Fruit fly (Drosophila melanogaster) whole organism, wandering third instar larva: Measurements from ENCODE around the gene CG31697.

Experiments used
- Abd-B ChIP-seq: fragments of >200 bp; optimal IDR thresholded peaks from 2 replicates; lab custom pipeline; 2017; ENCODE audit warnings: missing biosample characterization, missing genetic modification characterization
- CG32264 ChIP-seq: fragments of 200-800 bp; sonication (Bioruptor generic); optimal IDR thresholded peaks from 2 replicates; lab custom pipeline; 2016; ENCODE audit warnings: missing biosample characterization, missing genetic modification characterization
- CG9705 ChIP-seq: fragments of 200-800 bp; sonication (Bioruptor generic); optimal IDR thresholded peaks from 2 replicates; lab custom pipeline; 2018; ENCODE audit warnings: missing biosample characterization, mild to moderate bottlenecking, missing genetic modification characterization
- CrebA ChIP-seq: fragments of 200-800 bp; sonication (Bioruptor generic); optimal IDR thresholded peaks from 2 replicates; lab custom pipeline; 2016; ENCODE audit warnings: missing biosample characterization, mild to moderate bottlenecking, missing genetic modification characterization, borderline replicate concordance
- Dfd ChIP-seq: fragments of >200 bp; optimal IDR thresholded peaks from 2 replicates; lab custom pipeline; 2017; ENCODE audit warnings: missing biosample characterization, missing genetic modification characterization
- Dif ChIP-seq: fragments of 200-275, 200-300 bp; sonication (Bioruptor generic); optimal IDR thresholded peaks from 2 replicates; lab custom pipeline; 2018; ENCODE audit warnings: missing biosample characterization, missing genetic modification characterization; ENCODE audit not compliant: partially characterized antibody
- GATAd ChIP-seq: sonication (Bioruptor generic); optimal IDR thresholded peaks from 2 replicates; lab custom pipeline; 2016; ENCODE audit warnings: missing biosample characterization, missing genetic modification characterization
- HLH106 ChIP-seq: fragments of 200-800 bp; optimal IDR thresholded peaks from 3 replicates; lab custom pipeline; 2019; ENCODE audit warnings: missing biosample characterization, mild to moderate bottlenecking, missing genetic modification characterization, moderate library complexity
- Hnf4 ChIP-seq: fragments of 200-800 bp; sonication (Bioruptor generic); optimal IDR thresholded peaks from 2 replicates; lab custom pipeline; 2016; ENCODE audit warnings: missing biosample characterization, mild to moderate bottlenecking, missing genetic modification characterization
- Hr78 ChIP-seq: fragments of >200 bp; optimal IDR thresholded peaks from 2 replicates; lab custom pipeline; 2017; ENCODE audit warnings: missing biosample characterization, missing genetic modification characterization
- Hr83 ChIP-seq: fragments of 200-300 bp; sonication (Bioruptor generic); optimal IDR thresholded peaks from 2 replicates; lab custom pipeline; 2016; ENCODE audit warnings: missing biosample characterization, mild to moderate bottlenecking, missing genetic modification characterization, moderate library complexity; ENCODE audit not compliant: poor library complexity, severe bottlenecking
- Jra ChIP-seq: sonication (Bioruptor generic); optimal IDR thresholded peaks from 2 replicates; lab custom pipeline; 2016; ENCODE audit warnings: missing biosample characterization, missing genetic modification characterization
- Mio ChIP-seq: sonication (Bioruptor generic); optimal IDR thresholded peaks from 2 replicates; lab custom pipeline; 2016; ENCODE audit warnings: missing biosample characterization, missing genetic modification characterization
- Myc ChIP-seq: fragments of >200 bp; optimal IDR thresholded peaks from 2 replicates; lab custom pipeline; 2017
- N ChIP-seq: fragments of >200 bp; optimal IDR thresholded peaks from 2 replicates; lab custom pipeline; 2018; ENCODE audit warnings: missing biosample characterization, missing external identifiers, missing genetic modification characterization
- OdsH ChIP-seq: fragments of 200-800 bp; sonication (Bioruptor generic); optimal IDR thresholded peaks from 2 replicates; lab custom pipeline; 2016; ENCODE audit warnings: missing biosample characterization, mild to moderate bottlenecking, missing genetic modification characterization
- Rel ChIP-seq, 2 experiments: fragments of 200-800 bp; sonication (Bioruptor generic) in 1 of 2; optimal IDR thresholded peaks; 2 replicates in 1 of 2; 3 replicates in 1 of 2; lab custom pipeline; 2016 to 2019; ENCODE audit warnings: mild to moderate bottlenecking in 2 of 2, missing biosample characterization in 2 of 2, missing genetic modification characterization in 2 of 2, moderate library complexity in 1 of 2
- Sp1 ChIP-seq: fragments of 200-800 bp; sonication (Bioruptor generic); optimal IDR thresholded peaks from 3 replicates; lab custom pipeline; 2019; ENCODE audit warnings: missing biosample characterization, mild to moderate bottlenecking, missing genetic modification characterization, moderate library complexity
- Vsx2 ChIP-seq: fragments of 200-300, 225-300 bp; sonication (Bioruptor generic); optimal IDR thresholded peaks from 2 replicates; lab custom pipeline; 2018; ENCODE audit warnings: missing biosample characterization, missing genetic modification characterization; ENCODE audit not compliant: partially characterized antibody
- br ChIP-seq: fragments of 200-800 bp; sonication (Bioruptor generic); optimal IDR thresholded peaks from 2 replicates; lab custom pipeline; 2016; ENCODE audit warnings: missing biosample characterization, missing genetic modification characterization
- brk ChIP-seq: fragments of 200-800 bp; sonication (Bioruptor generic); optimal IDR thresholded peaks from 2 replicates; lab custom pipeline; 2016; ENCODE audit warnings: missing biosample characterization, mild to moderate bottlenecking, missing genetic modification characterization
- dl ChIP-seq, 2 experiments: fragments of 175-275, 200-275 bp in 1 of 2; fragments of 200-275 bp in 1 of 2; sonication (Bioruptor generic); optimal IDR thresholded peaks; lab custom pipeline; 2018; ENCODE audit warnings: mild to moderate bottlenecking in 2 of 2, missing biosample characterization in 2 of 2, missing genetic modification characterization in 2 of 2, moderate library complexity in 2 of 2; ENCODE audit not compliant: partially characterized antibody in 2 of 2, insufficient read depth in 1 of 2
- dmrt93B ChIP-seq: fragments of 200-800 bp; sonication (Bioruptor generic); optimal IDR thresholded peaks from 2 replicates; lab custom pipeline; 2018; ENCODE audit warnings: missing biosample characterization, mild to moderate bottlenecking, missing genetic modification characterization
- dsf ChIP-seq: sonication (Bioruptor generic); optimal IDR thresholded peaks from 2 replicates; lab custom pipeline; 2016; ENCODE audit warnings: missing biosample characterization, missing genetic modification characterization, borderline replicate concordance
- ey ChIP-seq: fragments of 200-800 bp; sonication (Bioruptor generic); optimal IDR thresholded peaks from 2 replicates; lab custom pipeline; 2016; ENCODE audit warnings: missing biosample characterization, missing genetic modification characterization
- foxo ChIP-seq, 2 experiments: fragments of 200-800 bp; sonication (Bioruptor generic); optimal IDR thresholded peaks; 2 replicates in 1 of 2; 3 replicates in 1 of 2; lab custom pipeline; 2016 to 2017; ENCODE audit warnings: missing biosample characterization in 2 of 2, missing genetic modification characterization in 2 of 2
- fru ChIP-seq: fragments of 200-800 bp; sonication (Bioruptor generic); optimal IDR thresholded peaks from 3 replicates; lab custom pipeline; 2016; ENCODE audit warnings: missing biosample characterization, mild to moderate bottlenecking, missing genetic modification characterization
- h ChIP-seq: fragments of 200-800 bp; sonication (Bioruptor generic); optimal IDR thresholded peaks from 3 replicates; lab custom pipeline; 2016; ENCODE audit warnings: missing biosample characterization, mild to moderate bottlenecking, missing genetic modification characterization
- jim ChIP-seq: fragments of 175-275, 200-325 bp; sonication (Bioruptor generic); optimal IDR thresholded peaks from 2 replicates; lab custom pipeline; 2016; ENCODE audit warnings: missing biosample characterization, mild to moderate bottlenecking, missing genetic modification characterization
- lola ChIP-seq: fragments of >200 bp; optimal IDR thresholded peaks from 2 replicates; lab custom pipeline; 2017; ENCODE audit warnings: missing biosample characterization, missing genetic modification characterization
- pan ChIP-seq: fragments of >200 bp; optimal IDR thresholded peaks from 2 replicates; lab custom pipeline; 2017
- psq ChIP-seq: fragments of 200-800 bp; sonication (Bioruptor generic); optimal IDR thresholded peaks from 3 replicates; lab custom pipeline; 2017; ENCODE audit warnings: missing biosample characterization, mild to moderate bottlenecking, missing genetic modification characterization, moderate library complexity
- rgr ChIP-seq: fragments of 200-800 bp; sonication (Bioruptor generic); optimal IDR thresholded peaks from 3 replicates; lab custom pipeline; 2016; ENCODE audit warnings: missing biosample characterization, mild to moderate bottlenecking, missing genetic modification characterization
- sage ChIP-seq: fragments of 200-800 bp; sonication (Bioruptor generic); optimal IDR thresholded peaks from 2 replicates; lab custom pipeline; 2016; ENCODE audit warnings: missing biosample characterization, mild to moderate bottlenecking, missing genetic modification characterization
- sv ChIP-seq: fragments of 200-800 bp; sonication (Bioruptor generic); optimal IDR thresholded peaks from 3 replicates; lab custom pipeline; 2016; ENCODE audit warnings: missing biosample characterization, missing genetic modification characterization
- tai ChIP-seq: sonication (Bioruptor generic); optimal IDR thresholded peaks from 2 replicates; lab custom pipeline; 2016; ENCODE audit warnings: missing biosample characterization, missing genetic modification characterization
- usp ChIP-seq: fragments of >200 bp; optimal IDR thresholded peaks from 2 replicates; lab custom pipeline; 2017; ENCODE audit warnings: missing biosample characterization, missing genetic modification characterization
- woc ChIP-seq: sonication (Bioruptor generic); optimal IDR thresholded peaks from 2 replicates; lab custom pipeline; 2016; ENCODE audit warnings: missing biosample characterization, mild to moderate bottlenecking, missing genetic modification characterization

CG31697 gene

dm6 chr2L:19492934-19493686 is 42.1 kb upstream of the CG31697 start, which contains the start of the genes swm and Ctu2:
TSS of gene swm (plus strand) at chr2L:19493251.
TSS of gene Ctu2 (minus strand) at chr2L:19493253.
- TF ChIP-seq ey, result peak; percentile 11
- peak; percentile 36 for TF ChIP-seq rgr
- TF ChIP-seq OdsH (GFP tag; lab: Kevin White, UChicago), result peak; percentile 35
- no peak for TF ChIP-seq Rel (GFP tag; optimal IDR thresholded peaks at IDR 0.05; lab: Kevin White, UChicago)
- TF ChIP-seq Rel (tag; optimal IDR thresholded peaks at IDR 0.05; lab: Kevin White, UChicago), result peak; percentile 46
- TF ChIP-seq CG9705 (GFP tag; lab: Kevin White, UChicago), result peak; percentile 60
- TF ChIP-seq CG32264 (GFP tag; lab: Kevin White, UChicago), result no peak
- no peak for TF ChIP-seq tai (GFP tag; lab: Kevin White, UChicago)
- peak; percentile 83 for TF ChIP-seq HLH106 (tag; lab: Kevin White, UChicago)
- TF ChIP-seq Mio, result no peak
- peak; percentile 21 for TF ChIP-seq sv
- peak; percentile 60 for TF ChIP-seq Sp1 (GFP tag; lab: Kevin White, UChicago)
- peak; percentile 52 for TF ChIP-seq psq (GFP tag; lab: Kevin White, UChicago)
- peak; percentile 89 for TF ChIP-seq Myc (lab: Kevin White, UChicago)

dm6 chr2L:19497983-19498382 is 37.3 kb upstream of the CG31697 start, which contains the start of gene Top3alpha:
TSS of gene Top3alpha (plus strand) at chr2L:19498168.
- TF ChIP-seq Sp1 (GFP tag; lab: Kevin White, UChicago) (no peak), Rel (GFP tag; optimal IDR thresholded peaks at IDR 0.05; lab: Kevin White, UChicago) (no peak), Rel (tag; optimal IDR thresholded peaks at IDR 0.05; lab: Kevin White, UChicago) (peak; percentile 33)
- TF ChIP-seq, all 38 proteins: peak for 1

dm6 chr2L:19506323-19506722 is 28.9 kb upstream of the CG31697 start:
- TF ChIP-seq Rel (GFP tag; optimal IDR thresholded peaks at IDR 0.05; lab: Kevin White, UChicago) (no peak), Rel (tag; optimal IDR thresholded peaks at IDR 0.05; lab: Kevin White, UChicago) (peak; percentile 89), Mio (no peak)

dm6 chr2L:19508361-19508918 is 26.8 kb upstream of the CG31697 start, which contains the start of gene cyst:
TSS of gene cyst (minus strand) at chr2L:19508764.
- peak; percentile 52 for TF ChIP-seq fru (GFP tag; lab: Kevin White, UChicago)
- TF ChIP-seq HLH106 (tag; lab: Kevin White, UChicago), result no peak
- no peak for TF ChIP-seq dmrt93B
- no peak for TF ChIP-seq Dfd (GFP tag; lab: Kevin White, UChicago)
- TF ChIP-seq rgr, result peak; percentile 57
- TF ChIP-seq dsf (GFP tag; lab: Kevin White, UChicago), result no peak
- TF ChIP-seq CrebA (GFP tag; lab: Kevin White, UChicago), result no peak
- no peak for TF ChIP-seq Dif (GFP tag; lab: Kevin White, UChicago)
- no peak for TF ChIP-seq GATAd (GFP tag; lab: Kevin White, UChicago)
- TF ChIP-seq OdsH (GFP tag; lab: Kevin White, UChicago), result peak; percentile 43
- TF ChIP-seq CG9705 (GFP tag; lab: Kevin White, UChicago), result peak; percentile 30
- no peak for TF ChIP-seq Vsx2 (GFP tag; lab: Kevin White, UChicago)
- TF ChIP-seq woc (GFP tag; lab: Kevin White, UChicago), result no peak
- no peak for TF ChIP-seq psq (GFP tag; lab: Kevin White, UChicago)
- TF ChIP-seq Myc (lab: Kevin White, UChicago), result peak; percentile 19
- no peak for TF ChIP-seq sage (GFP tag; lab: Kevin White, UChicago)
- TF ChIP-seq brk (GFP tag; lab: Kevin White, UChicago), result no peak
- TF ChIP-seq Hr78 (GFP tag; lab: Kevin White, UChicago), result no peak
- peak; percentile 42 for TF ChIP-seq ey
- TF ChIP-seq usp, result no peak
- no peak for TF ChIP-seq Rel (GFP tag; optimal IDR thresholded peaks at IDR 0.05; lab: Kevin White, UChicago)
- no peak for TF ChIP-seq Rel (tag; optimal IDR thresholded peaks at IDR 0.05; lab: Kevin White, UChicago)
- TF ChIP-seq sv, result peak; percentile 16
- peak in 1 of 2 experiments; percentile 66 for TF ChIP-seq foxo (GFP tag; optimal IDR thresholded peaks at IDR 0.05; lab: Kevin White, UChicago)
- TF ChIP-seq Sp1 (GFP tag; lab: Kevin White, UChicago), result no peak
- no peak for TF ChIP-seq Hnf4 (GFP tag; lab: Kevin White, UChicago)
- no peak for TF ChIP-seq lola
- peak; percentile 13 for TF ChIP-seq CG32264 (GFP tag; lab: Kevin White, UChicago)
- TF ChIP-seq Jra (GFP tag; lab: Kevin White, UChicago), result no peak
- TF ChIP-seq Hr83 (GFP tag; lab: Kevin White, UChicago), result peak; percentile 92
- TF ChIP-seq Mio, result no peak
- TF ChIP-seq h, result peak; percentile 73
- no peak for TF ChIP-seq pan (lab: Kevin White, UChicago)
- TF ChIP-seq br (GFP tag; lab: Kevin White, UChicago), result peak; percentile 42
- TF ChIP-seq dl (GFP tag; optimal IDR thresholded peaks at IDR 0.05; lab: Kevin White, UChicago; ENCODE audit: insufficient read depth in 1 of 2, partially characterized antibody in 2 of 2), result no peak
- TF ChIP-seq Abd-B (GFP tag; lab: Kevin White, UChicago), result no peak
- no peak for TF ChIP-seq N (GFP tag; lab: Kevin White, UChicago)
- TF ChIP-seq tai (GFP tag; lab: Kevin White, UChicago), result no peak
- no peak for TF ChIP-seq jim (GFP tag; lab: Kevin White, UChicago)
